Worm (Caenorhabditis elegans) whole organism, early embryonic: Measurements from ENCODE around the gene C04E6.13.

Experiments
- F13C5.2 ChIP-seq: sonication (generic microtip); optimal IDR thresholded peaks from 2 replicates; lab custom pipeline; 2017; ENCODE audit warnings: mild to moderate bottlenecking, missing genetic modification characterization, inconsistent platforms, missing compliant biosample characterization
- ama-1 ChIP-seq: fragments of 150-350 bp; optimal IDR thresholded peaks from 2 replicates; lab custom pipeline; 2014
- ceh-13 ChIP-seq: fragments of 200-800 bp; sonication (Bioruptor generic); optimal IDR thresholded peaks from 2 replicates; lab custom pipeline; 2018; ENCODE audit warnings: mild to moderate bottlenecking, missing genetic modification characterization, missing compliant biosample characterization
- ceh-36 ChIP-seq: sonication (generic microtip); optimal IDR thresholded peaks from 2 replicates; lab custom pipeline; 2016; ENCODE audit warnings: missing genetic modification characterization, inconsistent platforms, missing compliant biosample characterization
- ets-7 ChIP-seq: sonication (generic microtip); optimal IDR thresholded peaks from 2 replicates; lab custom pipeline; 2016; ENCODE audit warnings: missing genotype, missing genetic modification characterization, missing compliant biosample characterization
- flt-1 ChIP-seq: fragments of 200-800 bp; sonication (Bioruptor generic); IDR thresholded peaks from 2 replicates; pipeline ENCODE4 v1.3.6; 2022; ENCODE audit warnings: missing genetic modification characterization, missing compliant biosample characterization
- hmbx-1 ChIP-seq: sonication (generic microtip); optimal IDR thresholded peaks from 2 replicates; lab custom pipeline; 2016; ENCODE audit warnings: mild to moderate bottlenecking, missing genetic modification characterization, missing compliant biosample characterization
- hmg-4 ChIP-seq: fragments of 200-800 bp; sonication (Bioruptor generic); optimal IDR thresholded peaks from 2 replicates; lab custom pipeline; 2018; ENCODE audit warnings: mild to moderate bottlenecking, missing genetic modification characterization, missing compliant biosample characterization
- hnd-1 ChIP-seq: sonication (generic microtip); optimal IDR thresholded peaks from 2 replicates; lab custom pipeline; 2016; ENCODE audit warnings: missing genetic modification characterization, missing compliant biosample characterization
- pes-1 ChIP-seq: fragments of 200-800 bp; sonication (Bioruptor generic); IDR thresholded peaks from 2 replicates; pipeline ENCODE4 v1.3.6; 2022; ENCODE audit warnings: missing genetic modification reagents, missing genetic modification characterization, missing compliant biosample characterization
- sea-1 ChIP-seq: fragments of 200-800 bp; sonication (Bioruptor generic); conservative IDR thresholded peaks from 2 replicates; pipeline ENCODE4 v1.3.6; 2022; ENCODE audit warnings: missing genetic modification characterization, missing compliant biosample characterization
- tbx-11 ChIP-seq: fragments of 200-800 bp; sonication (Bioruptor generic); IDR thresholded peaks from 2 replicates; pipeline ENCODE4 v1.3.6; 2022; ENCODE audit warnings: missing genetic modification characterization, missing compliant biosample characterization
- tra-4 ChIP-seq: sonication (generic microtip); optimal IDR thresholded peaks from 2 replicates; lab custom pipeline; 2017; ENCODE audit warnings: missing genetic modification characterization, missing compliant biosample characterization

DNA sequence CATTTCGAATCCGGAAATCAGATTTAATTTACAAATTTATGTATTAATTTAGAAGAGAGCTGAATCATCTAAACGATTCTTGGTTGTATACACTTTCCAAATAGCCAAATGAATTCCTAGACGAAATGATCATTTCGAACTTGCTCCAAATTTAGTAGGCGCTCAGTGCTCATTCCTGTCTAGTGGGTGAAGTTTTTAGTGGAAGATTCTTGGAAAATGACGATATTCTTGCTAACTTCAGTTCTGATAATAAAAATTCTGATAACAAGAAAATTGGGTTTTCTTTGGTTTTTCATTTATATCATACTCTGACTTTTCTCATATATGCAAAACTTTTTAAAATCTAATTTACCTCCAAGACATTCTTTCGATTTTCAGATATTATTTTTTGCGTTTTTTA is 9.2 kb downstream of the C04E6.13 start:
- TF ChIP-seq ama-1 (lab: Kevin White, UChicago) (no peak), hmbx-1 (no peak), ceh-13 (no peak), F13C5.2 (no peak), pes-1 (GFP tag; lab: Robert Waterston, UW) (no peak), tbx-11 (no peak), hmg-4 (GFP tag; lab: Kevin White, UChicago) (no peak), sea-1 (GFP tag; lab: Robert Waterston, UW) (no peak), flt-1 (GFP tag; lab: Robert Waterston, UW) (no peak), ceh-36 (tag; lab: Kevin White, UChicago) (no peak), ets-7 (tag; lab: Kevin White, UChicago) (no peak), tra-4 (tag; lab: Kevin White, UChicago) (no peak), hnd-1 (tag; lab: Kevin White, UChicago) (no peak)
